Fruit fly (Drosophila melanogaster) whole organism, embryonic: Measurements from ENCODE around the gene Cralbp.

Experiments used
- Atf6 ChIP-seq: fragments of 200-800 bp; sonication (Bioruptor generic); IDR thresholded peaks from 2 replicates; pipeline ENCODE4 v1.3.6; 2022; ENCODE audit warnings: missing biosample characterization, missing genetic modification characterization
- Bgb ChIP-seq: fragments of 200-800 bp; sonication (Bioruptor generic); IDR thresholded peaks from 2 replicates; pipeline ENCODE4 v1.3.6; 2022; ENCODE audit warnings: missing biosample characterization, missing genetic modification characterization; ENCODE audit not compliant: partially characterized antibody
- CG1024 ChIP-seq: fragments of 200-800 bp; sonication (Bioruptor generic); IDR thresholded peaks from 2 replicates; pipeline ENCODE4 v1.3.6; 2022; ENCODE audit warnings: missing biosample characterization, missing genetic modification characterization
- CG10267 ChIP-seq: fragments of 200-800 bp; sonication (Bioruptor generic); optimal IDR thresholded peaks from 2 replicates; lab custom pipeline; 2018; ENCODE audit warnings: missing biosample characterization, mild to moderate bottlenecking, missing genetic modification characterization, moderate library complexity
- CG11504 ChIP-seq: fragments of 200-800 bp; sonication (Bioruptor generic); optimal IDR thresholded peaks from 3 replicates; lab custom pipeline; 2019; ENCODE audit warnings: missing biosample characterization, mild to moderate bottlenecking, missing genetic modification characterization, moderate library complexity
- CG12744 ChIP-seq: fragments of 200-800 bp; sonication (Bioruptor generic); optimal IDR thresholded peaks from 2 replicates; lab custom pipeline; 2016; ENCODE audit warnings: missing biosample characterization, missing genetic modification characterization
- CG13296 ChIP-seq: fragments of 200-800 bp; sonication (Bioruptor generic); optimal IDR thresholded peaks from 3 replicates; lab custom pipeline; 2018; ENCODE audit warnings: missing biosample characterization, mild to moderate bottlenecking, missing genetic modification characterization
- CG14667 ChIP-seq: fragments of 200-800 bp; sonication (Bioruptor generic); IDR thresholded peaks from 2 replicates; pipeline ENCODE4 v1.3.6; 2022; ENCODE audit warnings: missing biosample characterization, missing genetic modification characterization
- CG15011 ChIP-seq: fragments of 200-800 bp; sonication (Bioruptor generic); optimal IDR thresholded peaks from 3 replicates; lab custom pipeline; 2018; ENCODE audit warnings: missing biosample characterization, mild to moderate bottlenecking, missing genetic modification characterization
- CG15601 ChIP-seq: fragments of 200-800 bp; sonication (Bioruptor generic); optimal IDR thresholded peaks from 3 replicates; lab custom pipeline; 2019; ENCODE audit warnings: missing biosample characterization, mild to moderate bottlenecking, missing genetic modification characterization, moderate library complexity
- CG16813 ChIP-seq: fragments of 200-800 bp; sonication (Bioruptor generic); IDR thresholded peaks from 3 replicates; pipeline ENCODE4 v1.3.6; 2022; ENCODE audit warnings: missing biosample characterization, missing genetic modification characterization; ENCODE audit not compliant: partially characterized antibody
- CG17186 ChIP-seq: fragments of 200-800 bp; sonication (Bioruptor generic); optimal IDR thresholded peaks from 3 replicates; lab custom pipeline; 2017; ENCODE audit warnings: missing biosample characterization, missing genetic modification reagents, missing genetic modification characterization
- CG17912 ChIP-seq: fragments of 200-800 bp; sonication (Bioruptor generic); optimal IDR thresholded peaks from 2 replicates; lab custom pipeline; 2018; ENCODE audit warnings: missing biosample characterization, mild to moderate bottlenecking, missing genetic modification characterization
- CG18476 ChIP-seq: fragments of 200-800 bp; sonication (Bioruptor generic); optimal IDR thresholded peaks from 2 replicates; lab custom pipeline; 2016; ENCODE audit warnings: missing biosample characterization, mild to moderate bottlenecking, missing genetic modification characterization
- CG2712 ChIP-seq: fragments of 200-800 bp; optimal IDR thresholded peaks from 3 replicates; lab custom pipeline; 2019; ENCODE audit warnings: missing biosample characterization, mild to moderate bottlenecking, missing genetic modification characterization, moderate library complexity
- CG30403 ChIP-seq: fragments of 200-800 bp; sonication (Bioruptor generic); optimal IDR thresholded peaks from 3 replicates; lab custom pipeline; 2016; ENCODE audit warnings: missing biosample characterization, missing genetic modification characterization
- CG32767 ChIP-seq: fragments of 200-800 bp; sonication (Bioruptor generic); IDR thresholded peaks from 2 replicates; pipeline ENCODE4 v1.3.6; 2022; ENCODE audit warnings: missing biosample characterization, missing genetic modification characterization
- CG33213 ChIP-seq: fragments of 200-800 bp; sonication (Bioruptor generic); optimal IDR thresholded peaks from 3 replicates; lab custom pipeline; 2016; ENCODE audit warnings: missing biosample characterization, missing genetic modification characterization
- CG4854 ChIP-seq: fragments of 200-800 bp; sonication (Bioruptor generic); optimal IDR thresholded peaks from 2 replicates; lab custom pipeline; 2016; ENCODE audit warnings: missing biosample characterization, missing genetic modification characterization, inconsistent platforms
- CG5180 ChIP-seq: fragments of 200-800 bp; sonication (Bioruptor generic); optimal IDR thresholded peaks from 3 replicates; lab custom pipeline; 2017; ENCODE audit warnings: missing biosample characterization, missing genetic modification characterization, mild to moderate bottlenecking, moderate library complexity, missing genetic modification reagents
- CG5245 ChIP-seq: fragments of 200-800 bp; sonication (Bioruptor generic); optimal IDR thresholded peaks from 3 replicates; lab custom pipeline; 2016; ENCODE audit warnings: missing biosample characterization, missing genetic modification characterization
- CG7963 ChIP-seq: fragments of 200-800 bp; sonication (Bioruptor generic); IDR thresholded peaks from 3 replicates; pipeline ENCODE4 v1.3.6; 2022; ENCODE audit warnings: missing biosample characterization, missing genetic modification characterization; ENCODE audit not compliant: partially characterized antibody
- CrebB ChIP-seq: fragments of 200-800 bp; sonication (Bioruptor generic); optimal IDR thresholded peaks from 3 replicates; lab custom pipeline; 2018; ENCODE audit warnings: missing biosample characterization, mild to moderate bottlenecking, missing genetic modification characterization
- D19B ChIP-seq: fragments of 200-800 bp; sonication (Bioruptor generic); optimal IDR thresholded peaks from 2 replicates; lab custom pipeline; 2017; ENCODE audit warnings: missing biosample characterization, mild to moderate bottlenecking, missing genetic modification characterization
- HLH3B ChIP-seq: fragments of 200-800 bp; sonication (Bioruptor generic); IDR thresholded peaks from 2 replicates; pipeline ENCODE4 v1.3.6; 2022; ENCODE audit warnings: missing biosample characterization, missing genetic modification characterization
- Hr78 ChIP-seq, 2 experiments: fragments of 200-800 bp in 1 of 2; fragments of >200 bp in 1 of 2; sonication (Bioruptor generic) in 1 of 2; optimal IDR thresholded peaks; 2 replicates each; lab custom pipeline; 2017 to 2019; ENCODE audit warnings: missing biosample characterization in 2 of 2, missing genetic modification characterization in 2 of 2, mild to moderate bottlenecking in 1 of 2, moderate library complexity in 1 of 2
- Lpt ChIP-seq: fragments of >200 bp; optimal IDR thresholded peaks from 2 replicates; lab custom pipeline; 2018; ENCODE audit warnings: missing biosample characterization, missing genetic modification characterization
- Mes4 ChIP-seq: fragments of 200-800 bp; sonication (Bioruptor generic); optimal IDR thresholded peaks from 2 replicates; lab custom pipeline; 2016; ENCODE audit warnings: missing biosample characterization, missing genetic modification characterization
- Oaz ChIP-seq: fragments of 200-800 bp; sonication (Bioruptor generic); IDR thresholded peaks from 2 replicates; pipeline ENCODE4 v1.3.6; 2022; ENCODE audit warnings: missing biosample characterization, missing genetic modification characterization
- Sin3A ChIP-seq: fragments of >200 bp; optimal IDR thresholded peaks from 2 replicates; lab custom pipeline; 2018
- Trl ChIP-seq, 3 experiments: fragments of >200 bp in 2 of 3; fragments of 200-800 bp in 1 of 3; sonication (Bioruptor generic) in 1 of 3; optimal IDR thresholded peaks; 2 replicates in 1 of 3; 3 replicates in 2 of 3; lab custom pipeline; 2016 to 2017; ENCODE audit warnings: missing biosample characterization in 1 of 3, missing genetic modification characterization in 1 of 3
- aop ChIP-seq: fragments of 200-800 bp; sonication (Bioruptor generic); IDR thresholded peaks from 2 replicates; pipeline ENCODE4 v1.3.6; 2022; ENCODE audit warnings: missing biosample characterization, missing genetic modification characterization
- chif ChIP-seq, 2 experiments: fragments of 200-800 bp; sonication (Bioruptor generic); optimal IDR thresholded peaks; 3 replicates each; lab custom pipeline; 2016; ENCODE audit warnings: missing biosample characterization in 2 of 2, missing genetic modification characterization in 2 of 2
- dysf ChIP-seq: fragments of 200-800 bp; sonication (Bioruptor generic); IDR thresholded peaks from 3 replicates; pipeline ENCODE4 v1.3.6; 2022; ENCODE audit warnings: missing biosample characterization, missing genetic modification characterization
- fd102C ChIP-seq: fragments of 200-800 bp; sonication (Bioruptor generic); optimal IDR thresholded peaks from 2 replicates; lab custom pipeline; 2018; ENCODE audit warnings: missing biosample characterization, mild to moderate bottlenecking, missing genetic modification characterization, moderate library complexity
- gcm2 ChIP-seq: fragments of 200-800 bp; sonication (Bioruptor generic); optimal IDR thresholded peaks from 2 replicates; lab custom pipeline; 2016; ENCODE audit warnings: missing biosample characterization, missing genetic modification characterization
- gt ChIP-seq: fragments of 200-800 bp; sonication (Bioruptor generic); IDR thresholded peaks from 2 replicates; pipeline ENCODE4 v1.3.6; 2022; ENCODE audit warnings: missing biosample characterization, missing genetic modification characterization
- luna ChIP-seq: fragments of 200-800 bp; sonication (Bioruptor generic); optimal IDR thresholded peaks from 2 replicates; lab custom pipeline; 2016; ENCODE audit warnings: missing biosample characterization, missing genetic modification characterization
- mld ChIP-seq: fragments of 200-800 bp; sonication (Bioruptor generic); IDR thresholded peaks from 3 replicates; pipeline ENCODE4 v1.3.6; 2022; ENCODE audit warnings: missing biosample characterization, missing genetic modification characterization; ENCODE audit not compliant: partially characterized antibody
- oc ChIP-seq: fragments of 200-800 bp; sonication (Bioruptor generic); optimal IDR thresholded peaks from 2 replicates; lab custom pipeline; 2018; ENCODE audit warnings: missing biosample characterization, mild to moderate bottlenecking, missing genetic modification characterization, moderate library complexity
- pros ChIP-seq: fragments of 200-800 bp; sonication (Bioruptor generic); optimal IDR thresholded peaks from 3 replicates; lab custom pipeline; 2019; ENCODE audit warnings: missing biosample characterization, mild to moderate bottlenecking, missing genetic modification characterization, moderate library complexity
- salm ChIP-seq: fragments of 200-800 bp; sonication (Bioruptor generic); optimal IDR thresholded peaks from 2 replicates; lab custom pipeline; 2018; ENCODE audit warnings: missing biosample characterization, mild to moderate bottlenecking, missing genetic modification characterization
- scrt ChIP-seq: fragments of 200-800 bp; sonication (Bioruptor generic); optimal IDR thresholded peaks from 2 replicates; lab custom pipeline; 2018; ENCODE audit warnings: missing biosample characterization, mild to moderate bottlenecking, missing genetic modification characterization, moderate library complexity
- sens-2 ChIP-seq: fragments of 200-800 bp; sonication (Bioruptor generic); IDR thresholded peaks from 2 replicates; pipeline ENCODE4 v1.3.6; 2022; ENCODE audit warnings: missing biosample characterization, missing genetic modification characterization
- sim ChIP-seq: fragments of 200-800 bp; sonication (Bioruptor generic); IDR thresholded peaks from 2 replicates; pipeline ENCODE4 v1.3.6; 2022; ENCODE audit warnings: missing biosample characterization, missing genetic modification characterization
- stwl ChIP-seq: fragments of 200-800 bp; sonication (Bioruptor generic); optimal IDR thresholded peaks from 3 replicates; lab custom pipeline; 2018; ENCODE audit warnings: missing biosample characterization, mild to moderate bottlenecking, missing genetic modification characterization, moderate library complexity
- trem ChIP-seq: fragments of 200-800 bp; optimal IDR thresholded peaks from 3 replicates; lab custom pipeline; 2019; ENCODE audit warnings: missing biosample characterization, mild to moderate bottlenecking, missing genetic modification characterization, moderate library complexity
- vnd ChIP-seq: fragments of 200-800 bp; sonication (Bioruptor generic); IDR thresholded peaks from 3 replicates; pipeline ENCODE4 v1.3.6; 2022; ENCODE audit warnings: missing biosample characterization, missing genetic modification characterization; ENCODE audit not compliant: partially characterized antibody
- vvl ChIP-seq: fragments of 200-800 bp; sonication (Bioruptor generic); IDR thresholded peaks from 2 replicates; pipeline ENCODE4 v1.3.6; 2022; ENCODE audit warnings: missing biosample characterization, missing genetic modification characterization

Cralbp gene

dm6 chr3L:5752903-5753604, 33.5 kb downstream of the Cralbp start, which contains the start of gene Usp47 (continued):
- TF ChIP-seq CG17186 (no peak), CG15011 (GFP tag; lab: Kevin White, UChicago) (no peak), CG13296 (no peak), CG5180 (GFP tag; lab: Kevin White, UChicago) (no peak), CrebB (tag; lab: Kevin White, UChicago) (peak; percentile 43), HLH3B (GFP tag; lab: Robert Waterston, UW) (no peak), Trl (optimal IDR thresholded peaks at IDR 0.05; lab: Kevin White, UChicago) (no peak), Trl (GFP tag; optimal IDR thresholded peaks at IDR 0.05; lab: Kevin White, UChicago) (no peak), Sin3A (lab: Kevin White, UChicago) (peak; percentile 26), scrt (GFP tag; lab: Kevin White, UChicago) (no peak), sim (GFP tag; lab: Robert Waterston, UW) (no peak), Oaz (GFP tag; lab: Robert Waterston, UW) (no peak), chif (GFP tag; optimal IDR thresholded peaks at IDR 0.05; lab: Kevin White, UChicago) (no peak), CG5245 (GFP tag; lab: Kevin White, UChicago) (no peak), gt (GFP tag; lab: Robert Waterston, UW) (no peak), sens-2 (GFP tag; lab: Robert Waterston, UW) (no peak), gcm2 (GFP tag; lab: Kevin White, UChicago) (no peak), CG15601 (tag; lab: Kevin White, UChicago) (no peak), CG4854 (no peak), Lpt (GFP tag; lab: Kevin White, UChicago) (no peak), trem (tag; lab: Kevin White, UChicago) (peak; percentile 45), Bgb (GFP tag; lab: Robert Waterston, UW) (peak; percentile 41; the same call in 1 of the 2 replicates), oc (tag; lab: Kevin White, UChicago) (no peak), vvl (GFP tag; lab: Robert Waterston, UW) (peak; percentile 33; the same call in 1 of the 2 replicates), D19B (GFP tag; lab: Kevin White, UChicago) (no peak), CG14667 (GFP tag; lab: Robert Waterston, UW) (no peak), dysf (0 out of 3 replicates have a peak, but pooled peaks have one; percentile 6), CG11504 (tag; lab: Kevin White, UChicago) (no peak), Hr78 (GFP tag; optimal IDR thresholded peaks at IDR 0.05; lab: Kevin White, UChicago) (peak in 1 of 2 experiments; percentile 97), salm (no peak), CG10267 (tag; lab: Kevin White, UChicago) (no peak), CG18476 (GFP tag; lab: Kevin White, UChicago) (no peak), Atf6 (GFP tag; lab: Robert Waterston, UW) (no peak), CG1024 (GFP tag; lab: Robert Waterston, UW) (no peak), CG32767 (peak; percentile 49; the same call in 1 of the 2 replicates), CG2712 (tag; lab: Kevin White, UChicago) (peak; percentile 32), CG33213 (peak; percentile 3), stwl (tag; lab: Kevin White, UChicago) (peak; percentile 32), CG16813 (GFP tag; lab: Robert Waterston, UW) (no peak), luna (no peak), CG7963 (GFP tag; lab: Robert Waterston, UW) (no peak), Mes4 (GFP tag; lab: Kevin White, UChicago) (no peak), CG12744 (GFP tag; lab: Kevin White, UChicago) (no peak), CG17912 (GFP tag; lab: Kevin White, UChicago) (no peak), pros (GFP tag; lab: Kevin White, UChicago) (no peak), mld (GFP tag; lab: Robert Waterston, UW) (0 out of 3 replicates have a peak, but pooled peaks have one; percentile 36), CG30403 (GFP tag; lab: Kevin White, UChicago) (no peak), vnd (GFP tag; lab: Robert Waterston, UW) (peak; percentile 38; the same call in 1 of the 3 replicates), aop (GFP tag; lab: Robert Waterston, UW) (no peak), fd102C (no peak)
